Worm (Caenorhabditis elegans): ENCODE measurements around the gene dyci-1.

- TF ChIP-seq pqm-1 (tag; optimal IDR thresholded peaks at IDR 0.05) = peak; percentile 61
- peak; percentile 3 for TF ChIP-seq attf-4 (tag; optimal IDR thresholded peaks at IDR 0.05)
- TF ChIP-seq unc-62 (GFP tag; optimal IDR thresholded peaks at IDR 0.05 in 1 of 2) = peak in 1 of 2 experiments; percentile 86
- TF ChIP-seq unc-62 (tag; optimal IDR thresholded peaks at IDR 0.05) = no peak
- peak; percentile 36 for TF ChIP-seq nhr-10 (tag; optimal IDR thresholded peaks at IDR 0.05)
- peak; percentile 38 for TF ChIP-seq ces-1 (GFP tag; optimal IDR thresholded peaks at IDR 0.05)
- TF ChIP-seq lin-39 (tag; optimal IDR thresholded peaks at IDR 0.05) = no peak
Observed at ce11 chrIV:6756374-6756773, 28.7 kb downstream of the dyci-1 start.

Measured in whole organism, L4 larva.